Worm (Caenorhabditis elegans) whole organism, L3 larva: ENCODE data around the gene pcp-1.

ENCODE experiments used
- aly-2 ChIP-seq: fragments of 150-350 bp; optimal IDR thresholded peaks from 2 replicates; lab custom pipeline; 2014; ENCODE audit warnings: missing biosample characterization, missing genetic modification characterization
- lin-39 ChIP-seq: fragments of 150-350 bp; optimal IDR thresholded peaks from 2 replicates; lab custom pipeline; 2018; ENCODE audit warnings: missing biosample characterization, missing genetic modification reagents, missing genetic modification characterization
- nhr-76 ChIP-seq: fragments of 150-350 bp; sonication (generic microtip); optimal IDR thresholded peaks from 5 replicates; lab custom pipeline; 2014; ENCODE audit warnings: missing biosample characterization, missing genetic modification characterization
- pqm-1 ChIP-seq: fragments of 150-350 bp; optimal IDR thresholded peaks from 2 replicates; lab custom pipeline; 2017; ENCODE audit warnings: missing biosample characterization, missing genetic modification characterization, inconsistent platforms
- zag-1 ChIP-seq: fragments of 150-350 bp; optimal IDR thresholded peaks from 2 replicates; lab custom pipeline; 2014; ENCODE audit warnings: missing biosample characterization, missing genetic modification characterization

DNA sequence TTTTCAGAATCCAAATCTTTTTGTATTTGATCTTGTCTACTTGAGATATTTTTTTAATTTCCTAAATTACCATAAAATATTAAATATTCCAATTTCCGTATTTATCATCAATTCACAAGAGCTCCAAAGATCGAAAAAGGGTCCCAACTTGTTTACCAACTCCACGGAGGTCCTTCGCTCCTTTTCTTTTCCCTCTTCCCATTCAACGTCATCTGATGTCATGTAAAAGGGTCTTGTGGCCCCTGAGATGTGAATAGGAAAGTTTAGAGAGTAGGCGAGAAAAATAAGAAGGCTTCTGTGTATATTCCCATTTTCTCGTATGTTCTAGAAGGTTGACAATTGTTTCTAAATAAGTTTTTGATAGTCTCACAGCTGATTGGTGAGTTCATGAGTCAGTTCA is 35.7 kb upstream of the pcp-1 start:
- no peak for TF ChIP-seq nhr-76 (tag; lab: Kevin White, UChicago)
- TF ChIP-seq lin-39 (tag; lab: Kevin White, UChicago), result peak; percentile 26
- TF ChIP-seq pqm-1 (tag; lab: Kevin White, UChicago), result no peak
- no peak for TF ChIP-seq aly-2
- TF ChIP-seq zag-1 (tag; lab: Kevin White, UChicago), result no peak
